Fruit fly (Drosophila melanogaster) whole organism, prepupa: Measurements from ENCODE around the gene Pak.

ENCODE experiments used
- Blimp-1 ChIP-seq: fragments of 200-800 bp; sonication (Bioruptor generic); optimal IDR thresholded peaks from 3 replicates; lab custom pipeline; 2017; ENCODE audit warnings: missing biosample characterization, missing genetic modification characterization, mild to moderate bottlenecking, moderate library complexity, missing genetic modification reagents
- CG10631 ChIP-seq: fragments of 200-800 bp; sonication (Bioruptor generic); optimal IDR thresholded peaks from 2 replicates; lab custom pipeline; 2016; ENCODE audit warnings: missing biosample characterization, missing genetic modification characterization
- CG10669 ChIP-seq: fragments of 200-800 bp; sonication (Bioruptor generic); optimal IDR thresholded peaks from 3 replicates; lab custom pipeline; 2018; ENCODE audit warnings: missing biosample characterization, mild to moderate bottlenecking, missing genetic modification characterization, moderate library complexity
- CG11294 ChIP-seq: fragments of 200-800 bp; sonication (Bioruptor generic); IDR thresholded peaks from 2 replicates; pipeline ENCODE4 v1.3.6; 2022; ENCODE audit warnings: missing biosample characterization, missing genetic modification characterization
- CG11902 ChIP-seq: fragments of 200-800 bp; sonication (Bioruptor generic); optimal IDR thresholded peaks from 3 replicates; lab custom pipeline; 2016; ENCODE audit warnings: missing biosample characterization, missing genetic modification characterization
- CG15336 ChIP-seq: fragments of 200-800 bp; sonication (Bioruptor generic); IDR thresholded peaks from 2 replicates; pipeline ENCODE4 v1.3.6; 2022; ENCODE audit warnings: missing biosample characterization, missing genetic modification characterization
- CG3032 ChIP-seq: fragments of 200-800 bp; optimal IDR thresholded peaks from 2 replicates; lab custom pipeline; 2019; ENCODE audit warnings: missing biosample characterization, mild to moderate bottlenecking, missing genetic modification characterization, moderate library complexity
- CG31627 ChIP-seq: fragments of 200-800 bp; sonication (Bioruptor generic); optimal IDR thresholded peaks from 3 replicates; lab custom pipeline; 2016; ENCODE audit warnings: missing biosample characterization, missing genetic modification characterization
- CG34406 ChIP-seq: fragments of 200-800 bp; sonication (Bioruptor generic); optimal IDR thresholded peaks from 3 replicates; lab custom pipeline; 2016; ENCODE audit warnings: missing biosample characterization, missing genetic modification characterization
- CG3919 ChIP-seq: fragments of 200-800 bp; sonication (Bioruptor generic); optimal IDR thresholded peaks from 3 replicates; lab custom pipeline; 2016; ENCODE audit warnings: missing biosample characterization, missing genetic modification characterization
- CG6792 ChIP-seq: fragments of 200-800 bp; sonication (Bioruptor generic); optimal IDR thresholded peaks from 3 replicates; lab custom pipeline; 2016; ENCODE audit warnings: missing biosample characterization, missing genetic modification characterization
- CG6854 ChIP-seq: fragments of 200-800 bp; sonication (Bioruptor generic); optimal IDR thresholded peaks from 2 replicates; lab custom pipeline; 2017; ENCODE audit warnings: missing biosample characterization, mild to moderate bottlenecking, missing genetic modification characterization
- CG7368 ChIP-seq: fragments of 200-800 bp; sonication (Bioruptor generic); optimal IDR thresholded peaks from 3 replicates; lab custom pipeline; 2016; ENCODE audit warnings: missing biosample characterization, missing genetic modification characterization
- CG8119 ChIP-seq: fragments of 200-800 bp; sonication (Bioruptor generic); IDR thresholded peaks from 3 replicates; pipeline ENCODE4 v1.3.6; 2022; ENCODE audit warnings: missing biosample characterization, missing genetic modification characterization
- CG8319 ChIP-seq: fragments of 200-800 bp; sonication (Bioruptor generic); optimal IDR thresholded peaks from 3 replicates; lab custom pipeline; 2016; ENCODE audit warnings: missing biosample characterization, missing genetic modification characterization
- CG8632 ChIP-seq: fragments of 200-800 bp; sonication (Bioruptor generic); optimal IDR thresholded peaks from 3 replicates; lab custom pipeline; 2016; ENCODE audit warnings: missing biosample characterization, missing genetic modification characterization
- Eip93F ChIP-seq: fragments of 200-800 bp; sonication (Bioruptor generic); optimal IDR thresholded peaks from 2 replicates; lab custom pipeline; 2016; ENCODE audit warnings: missing biosample characterization, mild to moderate bottlenecking, missing genetic modification characterization
- Ets21C ChIP-seq: fragments of 200-800 bp; sonication (Bioruptor generic); optimal IDR thresholded peaks from 3 replicates; lab custom pipeline; 2016; ENCODE audit warnings: missing biosample characterization, missing genetic modification characterization
- Ets96B ChIP-seq: fragments of 200-800 bp; optimal IDR thresholded peaks from 2 replicates; lab custom pipeline; 2019; ENCODE audit warnings: missing biosample characterization, mild to moderate bottlenecking, missing genetic modification characterization, moderate library complexity
- Gug ChIP-seq: fragments of 200-800 bp; sonication (Bioruptor generic); IDR thresholded peaks from 2 replicates; pipeline ENCODE4 v1.3.6; 2022; ENCODE audit warnings: missing biosample characterization, missing genetic modification characterization
- Hr38 ChIP-seq: sonication (Bioruptor generic); optimal IDR thresholded peaks from 2 replicates; lab custom pipeline; 2016; ENCODE audit warnings: missing biosample characterization, missing genetic modification characterization
- Hr39 ChIP-seq: fragments of 200-800 bp; sonication (Bioruptor generic); optimal IDR thresholded peaks from 2 replicates; lab custom pipeline; 2016; ENCODE audit warnings: missing biosample characterization, missing genetic modification characterization
- Lpt ChIP-seq: fragments of 200-800 bp; sonication (Bioruptor generic); optimal IDR thresholded peaks from 3 replicates; lab custom pipeline; 2016; ENCODE audit warnings: missing biosample characterization, missing genetic modification characterization
- Sox102F ChIP-seq: fragments of 200-800 bp; sonication (Bioruptor generic); optimal IDR thresholded peaks from 2 replicates; lab custom pipeline; 2016; ENCODE audit warnings: missing biosample characterization, mild to moderate bottlenecking, missing genetic modification characterization
- Sox15 ChIP-seq: fragments of 200-800 bp; sonication (Bioruptor generic); optimal IDR thresholded peaks from 3 replicates; lab custom pipeline; 2016; ENCODE audit warnings: missing biosample characterization, missing genetic modification characterization
- acj6 ChIP-seq: fragments of 200-800 bp; sonication (Bioruptor generic); optimal IDR thresholded peaks from 3 replicates; lab custom pipeline; 2016; ENCODE audit warnings: missing biosample characterization, missing genetic modification characterization
- cyc ChIP-seq: fragments of 200-800 bp; sonication (Bioruptor generic); optimal IDR thresholded peaks from 3 replicates; lab custom pipeline; 2016; ENCODE audit warnings: missing biosample characterization, missing genetic modification characterization
- dac ChIP-seq: fragments of 200-800 bp; sonication (Bioruptor generic); optimal IDR thresholded peaks from 2 replicates; lab custom pipeline; 2017; ENCODE audit warnings: missing biosample characterization, mild to moderate bottlenecking, missing genetic modification characterization
- esn ChIP-seq: fragments of 200-800 bp; sonication (Bioruptor generic); optimal IDR thresholded peaks from 2 replicates; lab custom pipeline; 2016; ENCODE audit warnings: missing biosample characterization, mild to moderate bottlenecking, missing genetic modification characterization, moderate library complexity
- fd59A ChIP-seq: fragments of 200-800 bp; sonication (Bioruptor generic); optimal IDR thresholded peaks from 2 replicates; lab custom pipeline; 2017; ENCODE audit warnings: missing biosample characterization, mild to moderate bottlenecking, missing genetic modification characterization, missing genetic modification reagents
- lz ChIP-seq: fragments of 200-800 bp; sonication (Bioruptor generic); optimal IDR thresholded peaks from 3 replicates; lab custom pipeline; 2016; ENCODE audit warnings: missing biosample characterization, missing genetic modification characterization
- net ChIP-seq: fragments of 200-800 bp; sonication (Bioruptor generic); optimal IDR thresholded peaks from 3 replicates; lab custom pipeline; 2016; ENCODE audit warnings: missing biosample characterization, missing genetic modification characterization
- pdm3 ChIP-seq: fragments of 200-800 bp; sonication (Bioruptor generic); optimal IDR thresholded peaks from 3 replicates; lab custom pipeline; 2016; ENCODE audit warnings: missing biosample characterization, missing genetic modification characterization
- salr ChIP-seq, 2 experiments: fragments of 200-800 bp; sonication (Bioruptor generic); optimal IDR thresholded peaks; 3 replicates each; lab custom pipeline; 2016 to 2018; ENCODE audit warnings: missing biosample characterization in 2 of 2, missing genetic modification characterization in 2 of 2, mild to moderate bottlenecking in 1 of 2
- spab ChIP-seq: fragments of 200-800 bp; sonication (Bioruptor generic); optimal IDR thresholded peaks from 2 replicates; lab custom pipeline; 2017; ENCODE audit warnings: missing biosample characterization, mild to moderate bottlenecking, missing genetic modification characterization, missing genetic modification reagents
- svp ChIP-seq: fragments of 200-800 bp; sonication (Bioruptor generic); peaks from one replicate; lab custom pipeline; 2016; ENCODE audit warnings: missing biosample characterization, missing genetic modification characterization

The Pak gene

dm6 chr3R:6337397-6337796, 13.3 kb upstream of the Pak start:
- TF ChIP-seq lz (GFP tag; lab: Kevin White, UChicago) = no peak
- no peak for TF ChIP-seq Sox15 (GFP tag; lab: Kevin White, UChicago)
- TF ChIP-seq CG34406 (GFP tag; lab: Kevin White, UChicago) = no peak
- no peak for TF ChIP-seq CG8319 (GFP tag; lab: Kevin White, UChicago)
- TF ChIP-seq acj6 (GFP tag; lab: Kevin White, UChicago) = no peak
- TF ChIP-seq Blimp-1 (GFP tag; lab: Kevin White, UChicago) = no peak
- TF ChIP-seq CG31627 (GFP tag; lab: Kevin White, UChicago) = no peak
- TF ChIP-seq CG3919 = no peak
- TF ChIP-seq Hr38 (GFP tag; lab: Kevin White, UChicago) = no peak
- TF ChIP-seq CG6792 (GFP tag; lab: Kevin White, UChicago) = no peak
- TF ChIP-seq CG3032 (tag; lab: Kevin White, UChicago) = no peak
- no peak for TF ChIP-seq Ets21C
- TF ChIP-seq CG7368 = no peak
- TF ChIP-seq Hr39 (GFP tag; lab: Kevin White, UChicago) = no peak

dm6 chr3R:6339795-6340194, 10.9 kb upstream of the Pak start, which contains the start of gene Osi20:
Gene Osi20 (plus strand): TSS chr3R:6340095.
- no peak for TF ChIP-seq spab (GFP tag; lab: Kevin White, UChicago)
- TF ChIP-seq Sox102F = no peak
- no peak for TF ChIP-seq Gug (GFP tag; lab: Robert Waterston, UW)
- no peak for TF ChIP-seq acj6 (GFP tag; lab: Kevin White, UChicago)
- no peak for TF ChIP-seq CG34406 (GFP tag; lab: Kevin White, UChicago)
- TF ChIP-seq Eip93F (GFP tag; lab: Kevin White, UChicago) = no peak
- TF ChIP-seq CG3919 = no peak
- no peak for TF ChIP-seq CG11902 (GFP tag; lab: Kevin White, UChicago)
- TF ChIP-seq Hr39 (GFP tag; lab: Kevin White, UChicago) = no peak

dm6 chr3R:6341668-6342067, 9.0 kb upstream of the Pak start, which contains the start of gene CG17917:
Gene CG17917 (plus strand): TSS chr3R:6341968.
- no peak for TF ChIP-seq cyc (GFP tag; lab: Kevin White, UChicago)
- TF ChIP-seq svp = no peak
- no peak for TF ChIP-seq Hr39 (GFP tag; lab: Kevin White, UChicago)
- TF ChIP-seq CG7368 = no peak
- no peak for TF ChIP-seq Sox15 (GFP tag; lab: Kevin White, UChicago)
- no peak for TF ChIP-seq CG3919
- no peak for TF ChIP-seq CG8119 (GFP tag; lab: Robert Waterston, UW)
- TF ChIP-seq CG6854 (GFP tag; lab: Kevin White, UChicago) = no peak
- TF ChIP-seq CG11294 (GFP tag; lab: Robert Waterston, UW) = no peak
- TF ChIP-seq CG8632 (GFP tag; lab: Kevin White, UChicago) = no peak
- no peak for TF ChIP-seq Blimp-1 (GFP tag; lab: Kevin White, UChicago)
- TF ChIP-seq dac = no peak
- no peak for TF ChIP-seq CG15336
- TF ChIP-seq CG10631 (GFP tag; lab: Kevin White, UChicago) = no peak
- no peak for TF ChIP-seq CG6792 (GFP tag; lab: Kevin White, UChicago)
- TF ChIP-seq net = no peak
- no peak for TF ChIP-seq esn

dm6 chr3R:6342702-6343101, 8.0 kb upstream of the Pak start, which contains the start of gene CG10298:
Gene CG10298 (plus strand): TSS chr3R:6343002.
- TF ChIP-seq CG6854 (GFP tag; lab: Kevin White, UChicago) = no peak
- no peak for TF ChIP-seq Sox15 (GFP tag; lab: Kevin White, UChicago)
- no peak for TF ChIP-seq lz (GFP tag; lab: Kevin White, UChicago)
- TF ChIP-seq Hr38 (GFP tag; lab: Kevin White, UChicago) = no peak
- TF ChIP-seq CG8319 (GFP tag; lab: Kevin White, UChicago) = no peak
- TF ChIP-seq Ets21C = no peak
- TF ChIP-seq salr (GFP tag; optimal IDR thresholded peaks at IDR 0.05; lab: Kevin White, UChicago) = no peak
- TF ChIP-seq Lpt (GFP tag; lab: Kevin White, UChicago) = no peak
- TF ChIP-seq CG10631 (GFP tag; lab: Kevin White, UChicago) = no peak
- TF ChIP-seq Blimp-1 (GFP tag; lab: Kevin White, UChicago) = no peak
- no peak for TF ChIP-seq pdm3 (GFP tag; lab: Kevin White, UChicago)
- TF ChIP-seq CG10669 (GFP tag; lab: Kevin White, UChicago) = no peak
- TF ChIP-seq fd59A = no peak
- no peak for TF ChIP-seq svp
- TF ChIP-seq CG7368 = no peak
- no peak for TF ChIP-seq net
- no peak for TF ChIP-seq CG34406 (GFP tag; lab: Kevin White, UChicago)
- no peak for TF ChIP-seq Ets96B (tag; lab: Kevin White, UChicago)
